Fruit fly (Drosophila melanogaster) whole organism, embryonic: ENCODE data around the gene CG5715.

ENCODE experiments used
- BtbVII ChIP-seq: fragments of 200-800 bp; sonication (Bioruptor generic); optimal IDR thresholded peaks from 3 replicates; lab custom pipeline; 2017; ENCODE audit warnings: missing biosample characterization, mild to moderate bottlenecking, missing genetic modification characterization
- CG10274 ChIP-seq: fragments of 200-800 bp; sonication (Bioruptor generic); optimal IDR thresholded peaks from 3 replicates; lab custom pipeline; 2017; ENCODE audit warnings: missing biosample characterization, mild to moderate bottlenecking, missing genetic modification characterization
- CG10979 ChIP-seq: fragments of 200-800 bp; sonication (Bioruptor generic); optimal IDR thresholded peaks from 2 replicates; lab custom pipeline; 2018; ENCODE audit warnings: missing biosample characterization, mild to moderate bottlenecking, missing genetic modification characterization, moderate library complexity
- CG11085 ChIP-seq: fragments of 200-800 bp; sonication (Bioruptor generic); IDR thresholded peaks from 2 replicates; pipeline ENCODE4 v1.3.6; 2022; ENCODE audit warnings: missing biosample characterization, missing genetic modification characterization
- CG13287 ChIP-seq: fragments of 200-800 bp; sonication (Bioruptor generic); IDR thresholded peaks from 2 replicates; pipeline ENCODE4 v1.3.6; 2022; ENCODE audit warnings: missing biosample characterization, missing genetic modification characterization; ENCODE audit not compliant: partially characterized antibody
- CG15601 ChIP-seq: fragments of 200-800 bp; sonication (Bioruptor generic); optimal IDR thresholded peaks from 3 replicates; lab custom pipeline; 2019; ENCODE audit warnings: missing biosample characterization, mild to moderate bottlenecking, missing genetic modification characterization, moderate library complexity
- CG17359 ChIP-seq: fragments of 200-800 bp; sonication (Bioruptor generic); optimal IDR thresholded peaks from 3 replicates; lab custom pipeline; 2018; ENCODE audit warnings: missing biosample characterization, mild to moderate bottlenecking, missing genetic modification characterization, moderate library complexity
- CG17829 ChIP-seq: fragments of 200-800 bp; optimal IDR thresholded peaks from 2 replicates; lab custom pipeline; 2019; ENCODE audit warnings: missing biosample characterization, mild to moderate bottlenecking, missing genetic modification characterization, moderate library complexity
- CG17912 ChIP-seq: fragments of 200-800 bp; sonication (Bioruptor generic); optimal IDR thresholded peaks from 2 replicates; lab custom pipeline; 2018; ENCODE audit warnings: missing biosample characterization, mild to moderate bottlenecking, missing genetic modification characterization
- CG30431 ChIP-seq: fragments of 200-800 bp; sonication (Bioruptor generic); optimal IDR thresholded peaks from 2 replicates; lab custom pipeline; 2017; ENCODE audit warnings: missing biosample characterization, missing genetic modification characterization
- CG31441 ChIP-seq: fragments of 200-800 bp; sonication (Bioruptor generic); IDR thresholded peaks from 2 replicates; pipeline ENCODE4 v1.3.6; 2022; ENCODE audit warnings: missing biosample characterization, missing genetic modification characterization
- CG33557 ChIP-seq: fragments of 200-800 bp; sonication (Bioruptor generic); optimal IDR thresholded peaks from 2 replicates; lab custom pipeline; 2019; ENCODE audit warnings: missing biosample characterization, mild to moderate bottlenecking, missing genetic modification characterization, moderate library complexity
- CG3838 ChIP-seq: fragments of 200-800 bp; sonication (Bioruptor generic); optimal IDR thresholded peaks from 3 replicates; lab custom pipeline; 2016; ENCODE audit warnings: missing biosample characterization, missing genetic modification characterization
- CG4282 ChIP-seq: fragments of 200-800 bp; sonication (Bioruptor generic); optimal IDR thresholded peaks from 2 replicates; lab custom pipeline; 2016; ENCODE audit warnings: missing biosample characterization, missing genetic modification characterization
- CG6765 ChIP-seq: fragments of 200-800 bp; sonication (Bioruptor generic); optimal IDR thresholded peaks from 3 replicates; lab custom pipeline; 2017; ENCODE audit warnings: missing biosample characterization, mild to moderate bottlenecking, missing genetic modification characterization
- CG6854 ChIP-seq: fragments of 200-800 bp; sonication (Bioruptor generic); optimal IDR thresholded peaks from 3 replicates; lab custom pipeline; 2017; ENCODE audit warnings: missing biosample characterization, mild to moderate bottlenecking, missing genetic modification characterization
- CG7556 ChIP-seq: fragments of 200-800 bp; sonication (Bioruptor generic); optimal IDR thresholded peaks from 2 replicates; lab custom pipeline; 2017; ENCODE audit warnings: missing biosample characterization, mild to moderate bottlenecking, missing genetic modification characterization
- CG7987 ChIP-seq: fragments of 200-800 bp; sonication (Bioruptor generic); optimal IDR thresholded peaks from 2 replicates; lab custom pipeline; 2018; ENCODE audit warnings: missing biosample characterization, mild to moderate bottlenecking, missing genetic modification characterization, moderate library complexity
- CG9797 ChIP-seq: fragments of 200-800 bp; sonication (Bioruptor generic); optimal IDR thresholded peaks from 3 replicates; lab custom pipeline; 2018; ENCODE audit warnings: missing biosample characterization, mild to moderate bottlenecking, missing genetic modification characterization
- Dip2 ChIP-seq: fragments of 200-800 bp; sonication (Bioruptor generic); IDR thresholded peaks from 2 replicates; pipeline ENCODE4 v1.3.6; 2022; ENCODE audit warnings: missing biosample characterization, missing genetic modification characterization
- Dll ChIP-seq: fragments of 200-800 bp; sonication (Bioruptor generic); IDR thresholded peaks from 4 replicates; pipeline ENCODE4 v1.3.6; 2022; ENCODE audit warnings: missing biosample characterization, missing genetic modification characterization; ENCODE audit not compliant: partially characterized antibody
- Dp ChIP-seq: fragments of 200-800 bp; sonication (Bioruptor generic); optimal IDR thresholded peaks from 2 replicates; lab custom pipeline; 2018; ENCODE audit warnings: missing biosample characterization, mild to moderate bottlenecking, missing genetic modification characterization, moderate library complexity
- Hsf ChIP-seq: fragments of 200-800 bp; sonication (Bioruptor generic); optimal IDR thresholded peaks from 3 replicates; lab custom pipeline; 2016; ENCODE audit warnings: missing biosample characterization, missing genetic modification characterization
- Mad ChIP-seq: fragments of 200-800 bp; sonication (Bioruptor generic); optimal IDR thresholded peaks from 2 replicates; lab custom pipeline; 2016; ENCODE audit warnings: missing biosample characterization, missing genetic modification characterization
- NFAT ChIP-seq: fragments of 200-800 bp; sonication (Bioruptor generic); IDR thresholded peaks from 2 replicates; pipeline ENCODE4 v1.3.6; 2022; ENCODE audit warnings: missing biosample characterization, missing genetic modification characterization
- Nf-YC ChIP-seq: fragments of 200-800 bp; optimal IDR thresholded peaks from 3 replicates; lab custom pipeline; 2019; ENCODE audit warnings: missing biosample characterization, mild to moderate bottlenecking, missing genetic modification characterization, moderate library complexity
- NfI ChIP-seq: fragments of 200-800 bp; sonication (Bioruptor generic); optimal IDR thresholded peaks from 3 replicates; lab custom pipeline; 2018; ENCODE audit warnings: missing biosample characterization, mild to moderate bottlenecking, missing genetic modification characterization, moderate library complexity
- Ptx1 ChIP-seq: fragments of 200-800 bp; sonication (Bioruptor generic); IDR thresholded peaks from 2 replicates; pipeline ENCODE4 v1.3.6; 2022; ENCODE audit warnings: missing biosample characterization, missing genetic modification characterization
- bowl ChIP-seq: fragments of 200-800 bp; sonication (Bioruptor generic); IDR thresholded peaks from 2 replicates; pipeline ENCODE4 v1.3.6; 2022; ENCODE audit warnings: missing biosample characterization, missing genetic modification characterization
- eve ChIP-seq, 2 experiments: fragments of >200 bp; optimal IDR thresholded peaks; 2 replicates each; lab custom pipeline; 2017; ENCODE audit warnings: missing biosample characterization in 2 of 2, missing genetic modification characterization in 2 of 2
- fd102C ChIP-seq: fragments of 200-800 bp; sonication (Bioruptor generic); optimal IDR thresholded peaks from 2 replicates; lab custom pipeline; 2018; ENCODE audit warnings: missing biosample characterization, mild to moderate bottlenecking, missing genetic modification characterization, moderate library complexity
- fu2 ChIP-seq: fragments of 200-800 bp; sonication (Bioruptor generic); optimal IDR thresholded peaks from 2 replicates; lab custom pipeline; 2016; ENCODE audit warnings: missing biosample characterization, missing genetic modification characterization
- gcm ChIP-seq: fragments of 200-800 bp; sonication (Bioruptor generic); optimal IDR thresholded peaks from 2 replicates; lab custom pipeline; 2019; ENCODE audit warnings: missing biosample characterization, mild to moderate bottlenecking, missing genetic modification characterization, moderate library complexity
- gcm2 ChIP-seq: fragments of 200-800 bp; sonication (Bioruptor generic); optimal IDR thresholded peaks from 2 replicates; lab custom pipeline; 2016; ENCODE audit warnings: missing biosample characterization, missing genetic modification characterization
- gro ChIP-seq: fragments of 200-800 bp; sonication (Bioruptor generic); optimal IDR thresholded peaks from 2 replicates; lab custom pipeline; 2016; ENCODE audit warnings: missing biosample characterization, missing genetic modification characterization
- gt ChIP-seq: fragments of 200-800 bp; sonication (Bioruptor generic); IDR thresholded peaks from 2 replicates; pipeline ENCODE4 v1.3.6; 2022; ENCODE audit warnings: missing biosample characterization, missing genetic modification characterization
- hkb ChIP-seq, 2 experiments: fragments of 200-800 bp in 1 of 2; fragments of >200 bp in 1 of 2; sonication (Bioruptor generic) in 1 of 2; IDR thresholded peaks in 1 of 2; optimal IDR thresholded peaks in 1 of 2; 2 replicates each; pipeline versions ENCODE4 v1.3.6 to Lab custom; 2017 to 2022; ENCODE audit warnings: missing biosample characterization in 1 of 2, missing genetic modification characterization in 1 of 2
- lilli ChIP-seq: fragments of 200-800 bp; sonication (Bioruptor generic); optimal IDR thresholded peaks from 3 replicates; lab custom pipeline; 2016; ENCODE audit warnings: missing biosample characterization, missing genetic modification characterization
- mirr ChIP-seq: fragments of 200-800 bp; sonication (Bioruptor generic); optimal IDR thresholded peaks from 3 replicates; lab custom pipeline; 2018; ENCODE audit warnings: missing biosample characterization, mild to moderate bottlenecking, missing genetic modification characterization
- nau ChIP-seq: fragments of 200-800 bp; sonication (Bioruptor generic); optimal IDR thresholded peaks from 3 replicates; lab custom pipeline; 2017; ENCODE audit warnings: missing biosample characterization, mild to moderate bottlenecking, missing genetic modification characterization, missing genetic modification reagents
- nerfin-1 ChIP-seq: fragments of 200-800 bp; sonication (Bioruptor generic); optimal IDR thresholded peaks from 3 replicates; lab custom pipeline; 2019; ENCODE audit warnings: missing biosample characterization, mild to moderate bottlenecking, missing genetic modification characterization, moderate library complexity
- org-1 ChIP-seq: fragments of 200-800 bp; sonication (Bioruptor generic); optimal IDR thresholded peaks from 2 replicates; lab custom pipeline; 2017; ENCODE audit warnings: missing biosample characterization, missing genetic modification characterization
- ro ChIP-seq: fragments of 200-800 bp; sonication (Bioruptor generic); IDR thresholded peaks from 2 replicates; pipeline ENCODE4 v1.3.6; 2022; ENCODE audit warnings: missing biosample characterization, missing genetic modification characterization
- salm ChIP-seq: fragments of 200-800 bp; sonication (Bioruptor generic); optimal IDR thresholded peaks from 2 replicates; lab custom pipeline; 2018; ENCODE audit warnings: missing biosample characterization, mild to moderate bottlenecking, missing genetic modification characterization
- slbo ChIP-seq: fragments of 200-800 bp; sonication (Bioruptor generic); IDR thresholded peaks from 2 replicates; pipeline ENCODE4 v1.3.6; 2022; ENCODE audit warnings: missing biosample characterization, missing genetic modification characterization
- sr ChIP-seq: fragments of 200-800 bp; sonication (Bioruptor generic); IDR thresholded peaks from 3 replicates; pipeline ENCODE4 v1.3.6; 2022; ENCODE audit warnings: missing biosample characterization, missing genetic modification characterization
- ssp ChIP-seq: fragments of 200-800 bp; sonication (Bioruptor generic); IDR thresholded peaks from 2 replicates; pipeline ENCODE4 v1.3.6; 2022; ENCODE audit warnings: missing biosample characterization, missing genetic modification characterization
- ttk ChIP-seq: fragments of 200-800 bp; sonication (Bioruptor generic); IDR thresholded peaks from 2 replicates; pipeline ENCODE4 v2.1.2; 2022; ENCODE audit warnings: missing biosample characterization, missing genetic modification characterization
- tx ChIP-seq: fragments of 200-800 bp; sonication (Bioruptor generic); optimal IDR thresholded peaks from 2 replicates; lab custom pipeline; 2016; ENCODE audit warnings: missing biosample characterization, missing genetic modification characterization

Gene CG5715

DNA sequence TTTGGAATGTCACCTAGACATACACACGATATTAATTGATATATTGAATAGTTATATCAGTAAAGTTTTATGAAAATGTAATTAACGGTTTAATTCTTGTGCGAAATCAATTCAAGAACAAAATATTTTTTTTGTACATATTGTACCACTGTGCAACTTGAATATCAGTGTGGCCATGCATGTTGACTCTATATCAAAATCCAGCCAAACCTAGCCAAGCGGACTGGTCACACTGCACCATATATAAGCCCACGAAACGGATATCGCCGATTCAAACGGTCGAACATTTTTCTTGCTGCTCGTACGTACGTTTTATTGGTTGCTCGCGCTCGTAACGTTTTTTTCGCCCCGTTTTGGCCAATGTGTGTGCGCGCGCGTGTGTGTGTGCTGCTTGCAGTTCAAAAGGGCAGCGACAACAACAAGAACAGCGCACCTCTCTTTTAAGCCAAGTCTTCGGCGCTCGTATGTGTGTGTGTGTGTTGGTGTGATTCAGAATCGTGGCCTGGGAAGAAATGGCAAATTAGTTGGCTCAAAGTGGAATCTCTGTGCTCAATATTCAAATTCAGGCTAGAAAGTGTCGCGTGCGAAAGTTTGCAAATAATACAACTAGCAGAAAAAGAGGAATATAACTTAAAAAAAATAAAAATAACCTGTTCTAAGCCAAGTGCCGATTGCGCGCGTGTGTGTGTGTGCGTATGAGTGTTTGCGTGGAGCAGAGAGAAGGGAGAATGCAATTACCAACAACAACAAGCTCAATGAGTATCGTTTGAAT, 771 bp upstream of the CG5715 start, which contains the start of gene crb (continued):
- TF ChIP-seq sr (GFP tag; lab: Robert Waterston, UW) = 0 out of 3 replicates have a peak, but pooled peaks have one; percentile 41
- TF ChIP-seq hkb (optimal IDR thresholded peaks at IDR 0.05; lab: Kevin White, UChicago) = no peak
- TF ChIP-seq hkb (GFP tag; IDR thresholded peaks at IDR 0.05; lab: Robert Waterston, UW) = peak; percentile 61
- TF ChIP-seq ssp (GFP tag; lab: Robert Waterston, UW) = no peak
- TF ChIP-seq CG17829 (tag; lab: Kevin White, UChicago) = peak; percentile 59
- TF ChIP-seq Dll (GFP tag; lab: Robert Waterston, UW) = peak; percentile 44; the same call in 1 of the 4 replicates
- TF ChIP-seq Dp = peak; percentile 77
- no peak for TF ChIP-seq CG10274 (GFP tag; lab: Kevin White, UChicago)
- TF ChIP-seq NFAT (GFP tag; lab: Robert Waterston, UW) = peak; percentile 79
- no peak for TF ChIP-seq salm (tag; lab: Kevin White, UChicago)
- peak; percentile 71 for TF ChIP-seq CG9797 (GFP tag; lab: Kevin White, UChicago)
- no peak for TF ChIP-seq CG3838 (GFP tag; lab: Kevin White, UChicago)
- TF ChIP-seq CG7556 (GFP tag; lab: Kevin White, UChicago) = peak; percentile 37
- TF ChIP-seq CG10979 (tag; lab: Kevin White, UChicago) = peak; percentile 25
- peak; percentile 64 for TF ChIP-seq slbo (GFP tag; lab: Robert Waterston, UW)
- TF ChIP-seq bowl = no peak
- TF ChIP-seq CG17359 = peak; percentile 43
- no peak for TF ChIP-seq ro (GFP tag; lab: Robert Waterston, UW)
- peak; percentile 40 for TF ChIP-seq CG15601 (tag; lab: Kevin White, UChicago)
- TF ChIP-seq gcm = peak; percentile 45
- TF ChIP-seq CG13287 = peak; percentile 63
- peak; percentile 66 for TF ChIP-seq lilli (GFP tag; lab: Kevin White, UChicago)
- peak; percentile 94 for TF ChIP-seq CG4282 (GFP tag; lab: Kevin White, UChicago)
- peak; percentile 60 for TF ChIP-seq mirr (GFP tag; lab: Kevin White, UChicago)
- TF ChIP-seq Ptx1 = peak; percentile 50
- TF ChIP-seq eve (GFP tag; optimal IDR thresholded peaks at IDR 0.05; lab: Kevin White, UChicago) = no peak
- TF ChIP-seq fd102C (GFP tag; lab: Kevin White, UChicago) = peak; percentile 30
- no peak for TF ChIP-seq CG6765 (GFP tag; lab: Kevin White, UChicago)
- TF ChIP-seq ttk = peak; percentile 48; the same call in 1 of the 2 replicates
- peak; percentile 36 for TF ChIP-seq NfI
- peak; percentile 8 for TF ChIP-seq fu2
- peak; percentile 17 for TF ChIP-seq gcm2 (GFP tag; lab: Kevin White, UChicago)
- TF ChIP-seq CG31441 (GFP tag; lab: Robert Waterston, UW) = peak; percentile 47
- TF ChIP-seq CG17912 (GFP tag; lab: Kevin White, UChicago) = peak; percentile 57
- TF ChIP-seq CG6854 (GFP tag; lab: Kevin White, UChicago) = peak; percentile 11
- TF ChIP-seq CG30431 (GFP tag; lab: Kevin White, UChicago) = no peak
- TF ChIP-seq gt (GFP tag; lab: Robert Waterston, UW) = no peak
- peak; percentile 34 for TF ChIP-seq CG33557 (GFP tag; lab: Kevin White, UChicago)
- TF ChIP-seq tx (GFP tag; lab: Kevin White, UChicago) = no peak
- no peak for TF ChIP-seq CG11085
- TF ChIP-seq Hsf = peak; percentile 50
- peak; percentile 41 for TF ChIP-seq gro
- TF ChIP-seq org-1 (GFP tag; lab: Kevin White, UChicago) = peak; percentile 18
- TF ChIP-seq BtbVII (GFP tag; lab: Kevin White, UChicago) = peak; percentile 37
- peak; percentile 42 for TF ChIP-seq Mad (GFP tag; lab: Kevin White, UChicago)
- TF ChIP-seq Dip2 = no peak
- TF ChIP-seq nau = peak; percentile 12
- peak; percentile 46 for TF ChIP-seq nerfin-1 (tag; lab: Kevin White, UChicago)
- TF ChIP-seq CG7987 (GFP tag; lab: Kevin White, UChicago) = peak; percentile 58
- TF ChIP-seq Nf-YC (tag; lab: Kevin White, UChicago) = peak; percentile 49
